Worm (Caenorhabditis elegans) whole organism, young adult: ENCODE data around the gene clc-11.

Experiments
- F23B12.7 ChIP-seq: sonication (generic microtip); optimal IDR thresholded peaks from 2 replicates; lab custom pipeline; 2017; ENCODE audit warnings: missing genetic modification characterization, mild to moderate bottlenecking, missing compliant biosample characterization, antibody characterized with exemption, moderate library complexity; ENCODE audit not compliant: insufficient read depth
- ceh-91 ChIP-seq: fragments of 200-800 bp; sonication (Bioruptor generic); IDR thresholded peaks from 2 replicates; pipeline ENCODE4 v1.3.6; 2022; ENCODE audit warnings: missing genetic modification reagents, missing genetic modification characterization, missing compliant biosample characterization
- gei-17 ChIP-seq: fragments of 200-800 bp; sonication (Bioruptor generic); optimal IDR thresholded peaks from 2 replicates; lab custom pipeline; 2018; ENCODE audit warnings: mild to moderate bottlenecking, missing genetic modification characterization, missing compliant biosample characterization
- hsf-1 ChIP-seq: fragments of 200-800 bp; sonication (Bioruptor generic); IDR thresholded peaks from 2 replicates; pipeline ENCODE4 v1.3.6; 2022; ENCODE audit warnings: missing genetic modification reagents, missing genetic modification characterization, missing compliant biosample characterization
- madf-8 ChIP-seq: fragments of 200-800 bp; sonication (Bioruptor generic); conservative IDR thresholded peaks from 2 replicates; pipeline ENCODE4 v1.3.6; 2022; ENCODE audit warnings: missing genetic modification reagents, missing genetic modification characterization, missing compliant biosample characterization
- rec-8 ChIP-seq, 2 experiments: sonication (generic microtip); optimal IDR thresholded peaks; 2 replicates each; lab custom pipeline; 2016; ENCODE audit warnings: mild to moderate bottlenecking in 2 of 2, missing genetic modification characterization in 2 of 2, missing genetic modification reagents in 2 of 2, missing genotype in 2 of 2, missing biosample characterization in 1 of 2, missing compliant biosample characterization in 1 of 2, moderate library complexity in 1 of 2
- snpc-4 ChIP-seq, 5 experiments: fragments of 150-350 bp in 1 of 5; sonication (generic microtip) in 4 of 5; optimal IDR thresholded peaks; 2 replicates each; lab custom pipeline; 2014 to 2018; ENCODE audit warnings: missing genetic modification characterization in 5 of 5, missing biosample characterization in 3 of 5, antibody characterized with exemption in 2 of 5, mild to moderate bottlenecking in 2 of 5, missing compliant biosample characterization in 2 of 5, missing genotype in 2 of 5, moderate library complexity in 2 of 5, missing genetic modification reagents in 1 of 5
- tlf-1 ChIP-seq: fragments of 200-800 bp; sonication (Bioruptor generic); optimal IDR thresholded peaks from 2 replicates; lab custom pipeline; 2018; ENCODE audit warnings: mild to moderate bottlenecking, missing genetic modification characterization, missing compliant biosample characterization
- unc-130 ChIP-seq: sonication (generic microtip); optimal IDR thresholded peaks from 2 replicates; lab custom pipeline; 2016; ENCODE audit warnings: missing genetic modification reagents, missing genetic modification characterization, missing compliant biosample characterization
- unc-62 ChIP-seq: fragments of 150-350 bp; optimal IDR thresholded peaks from 2 replicates; lab custom pipeline; 2014; ENCODE audit warnings: missing biosample characterization, missing genetic modification reagents, missing genetic modification characterization

DNA sequence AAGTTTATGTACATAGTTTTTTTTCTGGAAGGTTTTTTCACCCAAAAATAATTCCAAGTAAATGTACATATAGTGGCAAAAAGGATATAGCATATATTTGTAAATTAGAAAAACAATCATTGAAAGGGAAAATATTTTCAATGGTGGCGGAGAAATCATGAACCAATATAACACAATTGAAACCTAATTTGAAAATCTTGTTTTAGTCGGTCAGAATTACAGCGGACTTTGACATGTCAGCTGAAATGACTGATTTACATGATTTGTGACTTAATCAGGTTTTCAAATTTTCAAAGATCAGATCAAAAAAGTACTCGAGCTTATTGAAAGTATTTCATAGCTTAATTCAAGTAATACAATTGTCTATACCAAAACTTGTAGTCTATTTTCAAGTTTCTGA, 32.3 kb upstream of the clc-11 start, which contains the start of gene K05D4.9:
- no peak for TF ChIP-seq F23B12.7
- no peak for TF ChIP-seq madf-8 (GFP tag; lab: Robert Waterston, UW)
- no peak for TF ChIP-seq tlf-1
- TF ChIP-seq unc-130 (GFP tag; lab: Kevin White, UChicago), result no peak
- TF ChIP-seq ceh-91 (GFP tag; lab: Robert Waterston, UW), result no peak
- TF ChIP-seq rec-8 (tag; optimal IDR thresholded peaks at IDR 0.05; lab: Kevin White, UChicago), result no peak
- no peak for TF ChIP-seq hsf-1 (GFP tag; lab: Robert Waterston, UW)
- no peak for TF ChIP-seq gei-17 (GFP tag; lab: Kevin White, UChicago)
- no peak for TF ChIP-seq unc-62 (GFP tag; lab: Kevin White, UChicago)
- TF ChIP-seq snpc-4 (GFP tag; optimal IDR thresholded peaks at IDR 0.05; lab: Kevin White, UChicago), result no peak
- no peak for TF ChIP-seq snpc-4 (tag; optimal IDR thresholded peaks at IDR 0.05; lab: Kevin White, UChicago)
